Fruit fly (Drosophila melanogaster) whole organism, embryonic: ENCODE results near the gene CG14383.

ENCODE experiments used
- Atf6 ChIP-seq: fragments of 200-800 bp; sonication (Bioruptor generic); IDR thresholded peaks from 2 replicates; pipeline ENCODE4 v1.3.6; 2022; ENCODE audit warnings: missing biosample characterization, missing genetic modification characterization
- CG10979 ChIP-seq: fragments of 200-800 bp; sonication (Bioruptor generic); optimal IDR thresholded peaks from 2 replicates; lab custom pipeline; 2018; ENCODE audit warnings: missing biosample characterization, mild to moderate bottlenecking, missing genetic modification characterization, moderate library complexity
- CG11398 ChIP-seq: fragments of 200-800 bp; sonication (Bioruptor generic); optimal IDR thresholded peaks from 2 replicates; lab custom pipeline; 2016; ENCODE audit warnings: missing biosample characterization, missing genetic modification characterization
- CG12299 ChIP-seq: fragments of 200-800 bp; sonication (Bioruptor generic); optimal IDR thresholded peaks from 2 replicates; lab custom pipeline; 2018; ENCODE audit warnings: missing biosample characterization, mild to moderate bottlenecking, missing genetic modification characterization
- CG13123 ChIP-seq: fragments of 200-800 bp; sonication (Bioruptor generic); optimal IDR thresholded peaks from 2 replicates; lab custom pipeline; 2016; ENCODE audit warnings: missing biosample characterization, missing genetic modification characterization
- CG14441 ChIP-seq: fragments of 200-800 bp; sonication (Bioruptor generic); IDR thresholded peaks from 2 replicates; pipeline ENCODE4 v1.3.6; 2022; ENCODE audit warnings: missing biosample characterization, missing genetic modification characterization
- CG16815 ChIP-seq: fragments of 200-800 bp; sonication (Bioruptor generic); optimal IDR thresholded peaks from 3 replicates; lab custom pipeline; 2017; ENCODE audit warnings: missing biosample characterization, mild to moderate bottlenecking, missing genetic modification characterization
- CG17361 ChIP-seq: fragments of 200-800 bp; sonication (Bioruptor generic); IDR thresholded peaks from 3 replicates; pipeline ENCODE4 v1.3.6; 2022; ENCODE audit warnings: missing biosample characterization, missing genetic modification characterization
- CG17612 ChIP-seq: fragments of 200-800 bp; sonication (Bioruptor generic); IDR thresholded peaks from 2 replicates; pipeline ENCODE4 v1.3.6; 2022; ENCODE audit warnings: missing biosample characterization, missing genetic modification characterization
- CG18262 ChIP-seq: fragments of 200-800 bp; optimal IDR thresholded peaks from 3 replicates; lab custom pipeline; 2019; ENCODE audit warnings: missing biosample characterization, mild to moderate bottlenecking, missing genetic modification characterization, moderate library complexity
- CG3065 ChIP-seq: fragments of 200-800 bp; sonication (Bioruptor generic); optimal IDR thresholded peaks from 2 replicates; lab custom pipeline; 2016; ENCODE audit warnings: missing biosample characterization, missing genetic modification characterization
- CG33557 ChIP-seq: fragments of 200-800 bp; sonication (Bioruptor generic); optimal IDR thresholded peaks from 2 replicates; lab custom pipeline; 2019; ENCODE audit warnings: missing biosample characterization, mild to moderate bottlenecking, missing genetic modification characterization, moderate library complexity
- CG34376 ChIP-seq: fragments of 200-800 bp; sonication (Bioruptor generic); optimal IDR thresholded peaks from 2 replicates; lab custom pipeline; 2018; ENCODE audit warnings: missing biosample characterization, mild to moderate bottlenecking, missing genetic modification characterization
- CG4328 ChIP-seq: fragments of 200-800 bp; sonication (Bioruptor generic); optimal IDR thresholded peaks from 3 replicates; lab custom pipeline; 2017; ENCODE audit warnings: missing biosample characterization, missing genetic modification reagents, missing genetic modification characterization
- CG9817 ChIP-seq: fragments of 200-800 bp; sonication (Bioruptor generic); optimal IDR thresholded peaks from 2 replicates; lab custom pipeline; 2018; ENCODE audit warnings: missing biosample characterization, mild to moderate bottlenecking, missing genetic modification characterization, moderate library complexity
- Drgx ChIP-seq: fragments of 200-800 bp; sonication (Bioruptor generic); IDR thresholded peaks from 2 replicates; pipeline ENCODE4 v1.3.6; 2022; ENCODE audit warnings: missing biosample characterization, missing genetic modification characterization
- Hmr ChIP-seq: fragments of 200-800 bp; sonication (Bioruptor generic); optimal IDR thresholded peaks from 3 replicates; lab custom pipeline; 2017; ENCODE audit warnings: mild to moderate bottlenecking, missing biosample characterization, missing genetic modification reagents, missing genetic modification characterization
- Lpt ChIP-seq: fragments of >200 bp; optimal IDR thresholded peaks from 2 replicates; lab custom pipeline; 2018; ENCODE audit warnings: missing biosample characterization, missing genetic modification characterization
- Med ChIP-seq: fragments of 200-800 bp; sonication (Bioruptor generic); peaks from one replicate; lab custom pipeline; 2016; ENCODE audit warnings: missing biosample characterization, missing genetic modification characterization, mild to moderate bottlenecking, inconsistent platforms, moderate library complexity
- Nf-YA ChIP-seq: fragments of 200-800 bp; sonication (Bioruptor generic); IDR thresholded peaks from 2 replicates; pipeline ENCODE4 v1.3.6; 2022; ENCODE audit warnings: missing biosample characterization, missing genetic modification characterization
- Sox102F ChIP-seq: fragments of 200-800 bp; sonication (Bioruptor generic); optimal IDR thresholded peaks from 2 replicates; lab custom pipeline; 2018; ENCODE audit warnings: missing biosample characterization, mild to moderate bottlenecking, missing genetic modification characterization, moderate library complexity
- Sry-β ChIP-seq: fragments of 200-800 bp; sonication (Bioruptor generic); optimal IDR thresholded peaks from 2 replicates; lab custom pipeline; 2018; ENCODE audit warnings: missing biosample characterization, mild to moderate bottlenecking, missing genetic modification characterization, moderate library complexity
- Sry-δ ChIP-seq: fragments of 200-800 bp; sonication (Bioruptor generic); optimal IDR thresholded peaks from 2 replicates; lab custom pipeline; 2016; ENCODE audit warnings: missing biosample characterization, missing genetic modification characterization
- Ssrp ChIP-seq: fragments of 200-800 bp; sonication (Bioruptor generic); optimal IDR thresholded peaks from 2 replicates; lab custom pipeline; 2018; ENCODE audit warnings: missing biosample characterization, mild to moderate bottlenecking, missing genetic modification characterization, moderate library complexity
- Stat92E ChIP-seq, 3 experiments: fragments of >200 bp in 2 of 3; fragments of 200-800 bp in 1 of 3; sonication (Bioruptor generic) in 1 of 3; optimal IDR thresholded peaks; 2 replicates each; lab custom pipeline; 2017 to 2019; ENCODE audit warnings: missing biosample characterization in 3 of 3, missing genetic modification characterization in 3 of 3, mild to moderate bottlenecking in 1 of 3, moderate library complexity in 1 of 3
- Vsx1 ChIP-seq: fragments of 200-800 bp; sonication (Bioruptor generic); optimal IDR thresholded peaks from 2 replicates; lab custom pipeline; 2017; ENCODE audit warnings: missing biosample characterization, mild to moderate bottlenecking, missing genetic modification characterization, missing genetic modification reagents
- amos ChIP-seq: fragments of 200-800 bp; sonication (Bioruptor generic); IDR thresholded peaks from 2 replicates; pipeline ENCODE4 v1.3.6; 2022; ENCODE audit warnings: missing biosample characterization, missing genetic modification characterization; ENCODE audit not compliant: partially characterized antibody
- bcd ChIP-seq: fragments of 200-800 bp; sonication (Bioruptor generic); optimal IDR thresholded peaks from 2 replicates; lab custom pipeline; 2017; ENCODE audit warnings: missing biosample characterization, mild to moderate bottlenecking, missing genetic modification characterization
- cg ChIP-seq: fragments of 200-800 bp; sonication (Bioruptor generic); optimal IDR thresholded peaks from 3 replicates; lab custom pipeline; 2019; ENCODE audit warnings: missing biosample characterization, mild to moderate bottlenecking, missing genetic modification characterization, moderate library complexity
- chinmo ChIP-seq: fragments of 200-800 bp; sonication (Bioruptor generic); IDR thresholded peaks from 4 replicates; pipeline ENCODE4 v1.3.6; 2022; ENCODE audit warnings: missing biosample characterization, missing genetic modification characterization; ENCODE audit not compliant: partially characterized antibody
- da ChIP-seq: fragments of 200-800 bp; sonication (Bioruptor generic); optimal IDR thresholded peaks from 2 replicates; lab custom pipeline; 2016; ENCODE audit warnings: missing biosample characterization, missing genetic modification characterization
- dm ChIP-seq: fragments of 200-800 bp; sonication (Bioruptor generic); optimal IDR thresholded peaks from 3 replicates; lab custom pipeline; 2016; ENCODE audit warnings: missing biosample characterization, missing genetic modification characterization
- dpn ChIP-seq, 2 experiments: fragments of 200-800 bp; sonication (Bioruptor generic); optimal IDR thresholded peaks; 3 replicates each; lab custom pipeline; 2016; ENCODE audit warnings: missing biosample characterization in 2 of 2, missing genetic modification characterization in 2 of 2
- inv ChIP-seq: fragments of 200-800 bp; sonication (Bioruptor generic); IDR thresholded peaks from 2 replicates; pipeline ENCODE4 v1.3.6; 2022; ENCODE audit warnings: missing biosample characterization, missing genetic modification characterization; ENCODE audit not compliant: partially characterized antibody
- kni ChIP-seq: fragments of 200-800 bp; sonication (Bioruptor generic); optimal IDR thresholded peaks from 3 replicates; lab custom pipeline; 2017; ENCODE audit warnings: mild to moderate bottlenecking, missing biosample characterization, missing genetic modification reagents, missing genetic modification characterization
- lilli ChIP-seq: fragments of 200-800 bp; sonication (Bioruptor generic); optimal IDR thresholded peaks from 3 replicates; lab custom pipeline; 2016; ENCODE audit warnings: missing biosample characterization, missing genetic modification characterization
- mld ChIP-seq: fragments of 200-800 bp; sonication (Bioruptor generic); IDR thresholded peaks from 3 replicates; pipeline ENCODE4 v1.3.6; 2022; ENCODE audit warnings: missing biosample characterization, missing genetic modification characterization; ENCODE audit not compliant: partially characterized antibody
- nerfin-2 ChIP-seq: fragments of 200-800 bp; sonication (Bioruptor generic); IDR thresholded peaks from 2 replicates; pipeline ENCODE4 v1.3.6; 2022; ENCODE audit warnings: missing biosample characterization, missing genetic modification characterization; ENCODE audit not compliant: partially characterized antibody
- p53 ChIP-seq: fragments of 200-800 bp; sonication (Bioruptor generic); optimal IDR thresholded peaks from 2 replicates; lab custom pipeline; 2016; ENCODE audit warnings: missing biosample characterization, missing genetic modification characterization
- pzg ChIP-seq: fragments of 200-800 bp; sonication (Bioruptor generic); optimal IDR thresholded peaks from 3 replicates; lab custom pipeline; 2018; ENCODE audit warnings: missing biosample characterization, mild to moderate bottlenecking, missing genetic modification characterization, moderate library complexity
- row ChIP-seq: fragments of 200-800 bp; sonication (Bioruptor generic); IDR thresholded peaks from 3 replicates; pipeline ENCODE4 v1.3.6; 2022; ENCODE audit warnings: missing biosample characterization, missing genetic modification characterization
- salm ChIP-seq: fragments of 200-800 bp; sonication (Bioruptor generic); optimal IDR thresholded peaks from 2 replicates; lab custom pipeline; 2018; ENCODE audit warnings: missing biosample characterization, mild to moderate bottlenecking, missing genetic modification characterization
- tgo ChIP-seq: fragments of 200-800 bp; sonication (Bioruptor generic); IDR thresholded peaks from 3 replicates; pipeline ENCODE4 v1.3.6; 2022; ENCODE audit warnings: missing biosample characterization, missing genetic modification characterization
- tup ChIP-seq: fragments of 200-800 bp; sonication (Bioruptor generic); optimal IDR thresholded peaks from 2 replicates; lab custom pipeline; 2016; ENCODE audit warnings: missing biosample characterization, mild to moderate bottlenecking, missing genetic modification characterization, moderate library complexity
- tx ChIP-seq: fragments of 200-800 bp; sonication (Bioruptor generic); optimal IDR thresholded peaks from 2 replicates; lab custom pipeline; 2016; ENCODE audit warnings: missing biosample characterization, missing genetic modification characterization
- unc-4 ChIP-seq: fragments of 200-800 bp; sonication (Bioruptor generic); IDR thresholded peaks from 2 replicates; pipeline ENCODE4 v1.3.6; 2022; ENCODE audit warnings: missing biosample characterization, missing genetic modification characterization; ENCODE audit not compliant: partially characterized antibody
- vnd ChIP-seq: fragments of 200-800 bp; sonication (Bioruptor generic); IDR thresholded peaks from 3 replicates; pipeline ENCODE4 v1.3.6; 2022; ENCODE audit warnings: missing biosample characterization, missing genetic modification characterization; ENCODE audit not compliant: partially characterized antibody

The CG14383 gene

DNA sequence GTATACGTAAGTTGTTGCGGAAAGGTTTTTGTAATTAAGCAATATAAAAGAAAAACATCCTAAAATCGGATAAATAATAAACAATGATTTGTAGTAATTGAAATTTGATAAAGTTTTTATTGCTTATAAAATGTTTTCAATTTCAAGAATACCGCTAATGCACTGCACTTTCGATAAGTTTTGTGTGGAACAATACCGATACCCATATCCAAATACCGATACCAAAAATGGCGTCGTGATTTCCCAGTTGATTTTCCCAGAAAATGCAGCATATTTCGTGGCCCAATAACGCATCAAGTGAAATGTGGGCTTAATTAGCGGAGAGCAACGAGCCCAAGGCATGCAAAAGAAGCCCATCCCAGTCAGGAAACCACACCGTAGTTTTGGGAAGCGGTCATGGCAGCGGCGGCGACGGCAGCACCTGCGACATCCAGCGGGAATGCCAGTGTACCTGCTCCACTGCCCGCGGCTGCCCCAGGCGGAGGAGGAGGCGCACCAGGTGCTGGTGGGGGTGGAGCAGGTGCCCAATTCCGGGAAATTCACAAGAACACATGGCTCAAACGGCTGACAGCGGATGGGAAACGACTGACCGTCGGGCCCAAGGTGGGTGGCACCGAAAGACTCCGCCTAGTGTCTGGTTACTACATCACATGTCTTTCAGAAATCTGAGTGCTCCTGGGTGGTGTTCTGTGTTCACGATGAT is 2.3 kb downstream of the CG14383 start, which contains the start of gene CG31342 (continued):
- no peak for TF ChIP-seq CG13123 (GFP tag; lab: Kevin White, UChicago)
- peak; percentile 44 for TF ChIP-seq pzg
- 0 out of 2 replicates have a peak, but pooled peaks have one; percentile 12 for TF ChIP-seq Nf-YA (GFP tag; lab: Robert Waterston, UW)
- peak; percentile 45 for TF ChIP-seq vnd (GFP tag; lab: Robert Waterston, UW)
- TF ChIP-seq CG14441 (GFP tag; lab: Robert Waterston, UW) = no peak
- peak; percentile 6 for TF ChIP-seq CG4328 (GFP tag; lab: Kevin White, UChicago)
- peak; percentile 28 for TF ChIP-seq CG9817 (tag; lab: Kevin White, UChicago)
- no peak for TF ChIP-seq Hmr (GFP tag; lab: Kevin White, UChicago)
- peak; percentile 77 for TF ChIP-seq row (GFP tag; lab: Robert Waterston, UW)
- TF ChIP-seq inv (GFP tag; lab: Robert Waterston, UW) = peak; percentile 32; the same call in 1 of the 2 replicates
- peak; percentile 71 for TF ChIP-seq unc-4 (GFP tag; lab: Robert Waterston, UW)
- no peak for TF ChIP-seq tup (GFP tag; lab: Kevin White, UChicago)
- 0 out of 4 replicates have a peak, but pooled peaks have one; percentile 58 for TF ChIP-seq chinmo (GFP tag; lab: Robert Waterston, UW)
- peak; percentile 61 for TF ChIP-seq CG10979
- TF ChIP-seq Ssrp = peak; percentile 38
- peak; percentile 75; the same call in 1 of the 2 replicates for TF ChIP-seq amos (GFP tag; lab: Robert Waterston, UW)
- peak in 1 of 3 experiments; percentile 86 for TF ChIP-seq Stat92E (GFP tag; optimal IDR thresholded peaks at IDR 0.05; lab: Kevin White, UChicago)
- TF ChIP-seq Med (GFP tag; lab: Kevin White, UChicago) = peak; percentile 85
- TF ChIP-seq CG33557 = peak; percentile 36
- TF ChIP-seq CG17612 = no peak
- TF ChIP-seq CG12299 = no peak
- TF ChIP-seq CG16815 (GFP tag; lab: Kevin White, UChicago) = no peak
- TF ChIP-seq Atf6 (GFP tag; lab: Robert Waterston, UW) = peak; percentile 27; the same call in 1 of the 2 replicates
- no peak for TF ChIP-seq CG18262 (tag; lab: Kevin White, UChicago)
- no peak for TF ChIP-seq CG3065 (GFP tag; lab: Kevin White, UChicago)
- TF ChIP-seq tgo = no peak
- TF ChIP-seq da (GFP tag; lab: Kevin White, UChicago) = peak; percentile 7
- no peak for TF ChIP-seq p53 (GFP tag; lab: Kevin White, UChicago)
- TF ChIP-seq CG34376 (GFP tag; lab: Kevin White, UChicago) = peak; percentile 38
- TF ChIP-seq Lpt = no peak
- peak; percentile 57 for TF ChIP-seq Sry-δ
- no peak for TF ChIP-seq CG11398 (GFP tag; lab: Kevin White, UChicago)
- TF ChIP-seq Drgx = 0 out of 2 replicates have a peak, but pooled peaks have one; percentile 28
- TF ChIP-seq mld (GFP tag; lab: Robert Waterston, UW) = 0 out of 3 replicates have a peak, but pooled peaks have one; percentile 45
- peak in 1 of 2 experiments; percentile 10 for TF ChIP-seq dpn (GFP tag; optimal IDR thresholded peaks at IDR 0.05; lab: Kevin White, UChicago)

DNA sequence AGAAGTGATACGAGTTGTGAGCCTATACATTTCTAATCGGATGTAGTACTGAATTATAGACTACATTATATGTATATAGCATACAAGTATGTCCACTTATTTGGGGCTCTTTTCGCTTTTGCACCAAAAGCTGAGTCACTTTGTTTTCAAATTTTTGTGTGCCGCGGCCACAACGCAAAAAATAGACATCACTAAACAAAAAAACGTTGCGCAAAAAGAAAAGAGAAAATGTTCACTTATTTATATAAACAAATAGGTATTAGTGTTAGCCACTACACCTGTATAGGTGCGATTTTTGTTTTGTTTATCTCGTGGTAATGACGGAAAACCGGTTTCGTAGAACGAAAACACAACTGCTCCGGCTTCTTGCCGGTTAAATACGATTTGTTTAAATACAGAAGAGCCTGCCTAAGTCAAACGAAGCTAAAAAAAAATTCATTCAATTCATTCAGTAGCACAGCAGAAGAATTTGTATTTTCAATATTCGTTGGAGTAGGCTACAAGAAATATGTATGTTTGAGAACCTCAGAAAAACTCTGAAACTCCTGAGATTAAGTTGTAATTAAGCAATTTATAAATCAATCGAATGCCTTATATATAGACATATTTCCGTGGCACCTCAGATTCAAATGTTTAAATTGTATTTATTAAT is 5.2 kb downstream of the CG14383 start:
- TF ChIP-seq vnd (GFP tag; lab: Robert Waterston, UW) (no peak), kni (GFP tag; lab: Kevin White, UChicago) (peak; percentile 4), Med (GFP tag; lab: Kevin White, UChicago) (no peak), dm (GFP tag; lab: Kevin White, UChicago) (no peak), bcd (no peak), p53 (GFP tag; lab: Kevin White, UChicago) (no peak), tx (no peak), Sry-β (GFP tag; lab: Kevin White, UChicago) (no peak), lilli (peak; percentile 10), cg (GFP tag; lab: Kevin White, UChicago) (peak; percentile 64), salm (tag; lab: Kevin White, UChicago) (no peak), Sox102F (GFP tag; lab: Kevin White, UChicago) (no peak), nerfin-2 (GFP tag; lab: Robert Waterston, UW) (no peak), amos (GFP tag; lab: Robert Waterston, UW) (peak; percentile 8; the same call in 1 of the 2 replicates), Vsx1 (GFP tag; lab: Kevin White, UChicago) (no peak), CG17361 (GFP tag; lab: Robert Waterston, UW) (no peak)
